Fruit fly (Drosophila melanogaster) whole organism, embryonic: Measurements from ENCODE around the gene CG43168.

Experiments used
- B-H2 ChIP-seq: fragments of 200-800 bp; sonication (Bioruptor generic); optimal IDR thresholded peaks from 2 replicates; lab custom pipeline; 2018; ENCODE audit warnings: missing biosample characterization, mild to moderate bottlenecking, missing genetic modification characterization
- CG10366 ChIP-seq: fragments of 200-800 bp; sonication (Bioruptor generic); IDR thresholded peaks from 2 replicates; pipeline ENCODE4 v1.3.6; 2022; ENCODE audit warnings: missing biosample characterization, missing genetic modification characterization
- CG10543 ChIP-seq: fragments of 200-800 bp; sonication (Bioruptor generic); optimal IDR thresholded peaks from 3 replicates; lab custom pipeline; 2017; ENCODE audit warnings: missing biosample characterization, mild to moderate bottlenecking, missing genetic modification characterization, moderate library complexity
- CG12071 ChIP-seq: fragments of 200-800 bp; sonication (Bioruptor generic); optimal IDR thresholded peaks from 3 replicates; lab custom pipeline; 2018; ENCODE audit warnings: missing biosample characterization, mild to moderate bottlenecking, missing genetic modification characterization
- CG12236 ChIP-seq: fragments of 200-800 bp; sonication (Bioruptor generic); optimal IDR thresholded peaks from 2 replicates; lab custom pipeline; 2016; ENCODE audit warnings: missing biosample characterization, missing genetic modification characterization
- CG14050 ChIP-seq: fragments of 200-800 bp; sonication (Bioruptor generic); IDR thresholded peaks from 3 replicates; pipeline ENCODE4 v1.3.6; 2022; ENCODE audit warnings: missing biosample characterization, missing genetic modification characterization
- CG14710 ChIP-seq: fragments of 200-800 bp; sonication (Bioruptor generic); optimal IDR thresholded peaks from 3 replicates; lab custom pipeline; 2019; ENCODE audit warnings: missing biosample characterization, mild to moderate bottlenecking, missing genetic modification characterization, moderate library complexity
- CG15479 ChIP-seq: fragments of 200-800 bp; sonication (Bioruptor generic); optimal IDR thresholded peaks from 3 replicates; lab custom pipeline; 2019; ENCODE audit warnings: missing biosample characterization, mild to moderate bottlenecking, missing genetic modification characterization, moderate library complexity
- CG15514 ChIP-seq: fragments of 200-800 bp; sonication (Bioruptor generic); optimal IDR thresholded peaks from 3 replicates; lab custom pipeline; 2017; ENCODE audit warnings: missing biosample characterization, missing genetic modification characterization, mild to moderate bottlenecking, moderate library complexity, missing genetic modification reagents
- CG16863 ChIP-seq: fragments of 200-800 bp; sonication (Bioruptor generic); optimal IDR thresholded peaks from 3 replicates; lab custom pipeline; 2016; ENCODE audit warnings: missing biosample characterization, missing genetic modification characterization
- CG17829 ChIP-seq: fragments of 200-800 bp; optimal IDR thresholded peaks from 2 replicates; lab custom pipeline; 2019; ENCODE audit warnings: missing biosample characterization, mild to moderate bottlenecking, missing genetic modification characterization, moderate library complexity
- CG1832 ChIP-seq: fragments of 200-800 bp; sonication (Bioruptor generic); optimal IDR thresholded peaks from 2 replicates; lab custom pipeline; 2017; ENCODE audit warnings: missing biosample characterization, mild to moderate bottlenecking, missing genetic modification characterization, inconsistent platforms
- CG18599 ChIP-seq: fragments of 200-800 bp; sonication (Bioruptor generic); optimal IDR thresholded peaks from 3 replicates; lab custom pipeline; 2017; ENCODE audit warnings: missing biosample characterization, missing genetic modification characterization, mild to moderate bottlenecking, moderate library complexity, missing genetic modification reagents
- CG3281 ChIP-seq: fragments of 200-800 bp; sonication (Bioruptor generic); optimal IDR thresholded peaks from 3 replicates; lab custom pipeline; 2017; ENCODE audit warnings: missing biosample characterization, mild to moderate bottlenecking, missing genetic modification characterization
- CG3726 ChIP-seq: fragments of 200-800 bp; sonication (Bioruptor generic); IDR thresholded peaks from 3 replicates; pipeline ENCODE4, ENCODE4 v1.3.6; 2022; ENCODE audit warnings: missing biosample characterization, missing genetic modification characterization
- CG5180 ChIP-seq: fragments of 200-800 bp; sonication (Bioruptor generic); optimal IDR thresholded peaks from 3 replicates; lab custom pipeline; 2017; ENCODE audit warnings: missing biosample characterization, missing genetic modification characterization, mild to moderate bottlenecking, moderate library complexity, missing genetic modification reagents
- CG6175 ChIP-seq: fragments of 200-800 bp; sonication (Bioruptor generic); IDR thresholded peaks from 3 replicates; pipeline ENCODE4 v1.3.6; 2022; ENCODE audit warnings: missing biosample characterization, missing genetic modification characterization
- CG6689 ChIP-seq: fragments of 200-800 bp; sonication (Bioruptor generic); IDR thresholded peaks from 2 replicates; pipeline ENCODE4 v1.3.6; 2022; ENCODE audit warnings: missing biosample characterization, missing genetic modification characterization
- CG8281 ChIP-seq: fragments of 200-800 bp; sonication (Bioruptor generic); optimal IDR thresholded peaks from 2 replicates; lab custom pipeline; 2018; ENCODE audit warnings: missing biosample characterization, mild to moderate bottlenecking, missing genetic modification characterization, moderate library complexity
- CG8765 ChIP-seq: fragments of 200-800 bp; sonication (Bioruptor generic); IDR thresholded peaks from 2 replicates; pipeline ENCODE4 v1.3.6; 2022; ENCODE audit warnings: missing biosample characterization, missing genetic modification characterization
- CG9876 ChIP-seq: fragments of 200-800 bp; sonication (Bioruptor generic); optimal IDR thresholded peaks from 2 replicates; lab custom pipeline; 2016; ENCODE audit warnings: missing biosample characterization, missing genetic modification characterization
- CHES-1-like ChIP-seq: fragments of 200-800 bp; sonication (Bioruptor generic); optimal IDR thresholded peaks from 2 replicates; lab custom pipeline; 2016; ENCODE audit warnings: missing biosample characterization, missing genetic modification characterization
- Deaf1 ChIP-seq: fragments of 200-800 bp; optimal IDR thresholded peaks from 3 replicates; lab custom pipeline; 2019; ENCODE audit warnings: missing biosample characterization, mild to moderate bottlenecking, missing genetic modification characterization, moderate library complexity
- Hr3 ChIP-seq: fragments of 200-800 bp; sonication (Bioruptor generic); optimal IDR thresholded peaks from 3 replicates; lab custom pipeline; 2016; ENCODE audit warnings: missing biosample characterization, missing genetic modification characterization
- Lpt ChIP-seq: fragments of >200 bp; optimal IDR thresholded peaks from 2 replicates; lab custom pipeline; 2018; ENCODE audit warnings: missing biosample characterization, missing genetic modification characterization
- MBD-R2 ChIP-seq: fragments of 200-800 bp; sonication (Bioruptor generic); IDR thresholded peaks from 2 replicates; pipeline ENCODE4 v1.3.6; 2022; ENCODE audit warnings: missing biosample characterization, missing genetic modification characterization
- Mad ChIP-seq: fragments of 200-800 bp; sonication (Bioruptor generic); optimal IDR thresholded peaks from 2 replicates; lab custom pipeline; 2016; ENCODE audit warnings: missing biosample characterization, missing genetic modification characterization
- NK7.1 ChIP-seq: fragments of 200-800 bp; sonication (Bioruptor generic); optimal IDR thresholded peaks from 3 replicates; lab custom pipeline; 2016; ENCODE audit warnings: missing biosample characterization, missing genetic modification characterization
- Neu2 ChIP-seq: fragments of 200-800 bp; sonication (Bioruptor generic); optimal IDR thresholded peaks from 3 replicates; lab custom pipeline; 2016; ENCODE audit warnings: missing biosample characterization, missing genetic modification characterization, borderline replicate concordance
- aop ChIP-seq: fragments of 200-800 bp; sonication (Bioruptor generic); IDR thresholded peaks from 2 replicates; pipeline ENCODE4 v1.3.6; 2022; ENCODE audit warnings: missing biosample characterization, missing genetic modification characterization
- bab2 ChIP-seq: fragments of 200-800 bp; sonication (Bioruptor generic); optimal IDR thresholded peaks from 2 replicates; lab custom pipeline; 2016; ENCODE audit warnings: missing biosample characterization, missing genetic modification characterization
- br ChIP-seq: fragments of >200 bp; optimal IDR thresholded peaks from 2 replicates; lab custom pipeline; 2017
- crc ChIP-seq: fragments of 200-800 bp; sonication (Bioruptor generic); optimal IDR thresholded peaks from 2 replicates; lab custom pipeline; 2016; ENCODE audit warnings: missing biosample characterization, missing genetic modification characterization
- fd102C ChIP-seq: fragments of 200-800 bp; sonication (Bioruptor generic); optimal IDR thresholded peaks from 2 replicates; lab custom pipeline; 2018; ENCODE audit warnings: missing biosample characterization, mild to moderate bottlenecking, missing genetic modification characterization, moderate library complexity
- grn ChIP-seq: fragments of 200-800 bp; sonication (Bioruptor generic); optimal IDR thresholded peaks from 3 replicates; lab custom pipeline; 2017; ENCODE audit warnings: missing biosample characterization, missing genetic modification characterization
- gsb ChIP-seq: fragments of 200-800 bp; sonication (Bioruptor generic); IDR thresholded peaks from 2 replicates; pipeline ENCODE4 v1.3.6; 2022; ENCODE audit warnings: missing biosample characterization, missing genetic modification characterization
- gsb-n ChIP-seq: fragments of 200-800 bp; sonication (Bioruptor generic); optimal IDR thresholded peaks from 3 replicates; lab custom pipeline; 2018; ENCODE audit warnings: missing biosample characterization, mild to moderate bottlenecking, missing genetic modification characterization
- hb ChIP-seq: fragments of 200-800 bp; sonication (Bioruptor generic); IDR thresholded peaks from 3 replicates; pipeline ENCODE4 v1.3.6; 2022; ENCODE audit warnings: missing biosample characterization, missing genetic modification characterization; ENCODE audit not compliant: partially characterized antibody
- hbn ChIP-seq: fragments of 200-800 bp; sonication (Bioruptor generic); IDR thresholded peaks from 2 replicates; pipeline ENCODE4 v1.3.6; 2022; ENCODE audit warnings: missing biosample characterization, missing genetic modification characterization; ENCODE audit not compliant: partially characterized antibody
- kah ChIP-seq: fragments of 200-800 bp; sonication (Bioruptor generic); optimal IDR thresholded peaks from 2 replicates; lab custom pipeline; 2018; ENCODE audit warnings: missing biosample characterization, mild to moderate bottlenecking, missing genetic modification characterization
- mirr ChIP-seq: fragments of 200-800 bp; sonication (Bioruptor generic); optimal IDR thresholded peaks from 3 replicates; lab custom pipeline; 2018; ENCODE audit warnings: missing biosample characterization, mild to moderate bottlenecking, missing genetic modification characterization
- pb ChIP-seq: fragments of 200-800 bp; sonication (Bioruptor generic); optimal IDR thresholded peaks from 3 replicates; lab custom pipeline; 2016; ENCODE audit warnings: missing biosample characterization, missing genetic modification characterization
- phol ChIP-seq: fragments of 200-800 bp; sonication (Bioruptor generic); optimal IDR thresholded peaks from 3 replicates; lab custom pipeline; 2018; ENCODE audit warnings: missing biosample characterization, mild to moderate bottlenecking, missing genetic modification characterization, moderate library complexity
- prd ChIP-seq, 3 experiments: fragments of >200 bp in 2 of 3; fragments of 200-800 bp in 1 of 3; sonication (Bioruptor generic) in 1 of 3; optimal IDR thresholded peaks in 2 of 3; IDR thresholded peaks in 1 of 3; 2 replicates in 2 of 3; 3 replicates in 1 of 3; pipeline versions ENCODE4 v1.3.6 to Lab custom; 2017 to 2022; ENCODE audit warnings: missing biosample characterization in 1 of 3, missing genetic modification characterization in 1 of 3
- rib ChIP-seq: fragments of 200-800 bp; sonication (Bioruptor generic); IDR thresholded peaks from 2 replicates; pipeline ENCODE4 v1.3.6; 2022; ENCODE audit warnings: missing biosample characterization, missing genetic modification characterization
- seq ChIP-seq: fragments of 200-800 bp; sonication (Bioruptor generic); IDR thresholded peaks from 2 replicates; pipeline ENCODE4 v1.3.6; 2022; ENCODE audit warnings: missing biosample characterization, missing genetic modification characterization
- sna ChIP-seq: fragments of 200-800 bp; sonication (Bioruptor generic); IDR thresholded peaks from 2 replicates; pipeline ENCODE4 v1.3.6; 2022; ENCODE audit warnings: missing biosample characterization, missing genetic modification characterization; ENCODE audit not compliant: partially characterized antibody
- stwl ChIP-seq: fragments of 200-800 bp; sonication (Bioruptor generic); optimal IDR thresholded peaks from 3 replicates; lab custom pipeline; 2018; ENCODE audit warnings: missing biosample characterization, mild to moderate bottlenecking, missing genetic modification characterization, moderate library complexity

Gene CG43168

dm6 chr3L:6262644-6263404 is 12.8 kb upstream of the CG43168 start, which contains the start of gene Ldh (continued):
- TF ChIP-seq CG16863 (GFP tag; lab: Kevin White, UChicago) (peak; percentile 80), CG6689 (GFP tag; lab: Robert Waterston, UW) (peak; percentile 95), kah (GFP tag; lab: Kevin White, UChicago) (peak; percentile 84), Hr3 (peak; percentile 92), phol (peak; percentile 96), rib (GFP tag; lab: Robert Waterston, UW) (peak; percentile 63; the same call in 1 of the 2 replicates), CG9876 (no peak), bab2 (GFP tag; lab: Kevin White, UChicago) (peak; percentile 90), Deaf1 (tag; lab: Kevin White, UChicago) (peak; percentile 81), gsb (peak; percentile 79), CG3726 (peak; percentile 88), aop (no peak), CG1832 (GFP tag; lab: Kevin White, UChicago) (peak; percentile 50), CG12236 (GFP tag; lab: Kevin White, UChicago) (peak; percentile 59), br (no peak), fd102C (GFP tag; lab: Kevin White, UChicago) (peak; percentile 88), mirr (peak; percentile 63), CG15514 (GFP tag; lab: Kevin White, UChicago) (peak; percentile 80), Neu2 (GFP tag; lab: Kevin White, UChicago) (peak; percentile 4), CG3281 (GFP tag; lab: Kevin White, UChicago) (peak; percentile 93), CG14710 (peak; percentile 97), crc (GFP tag; lab: Kevin White, UChicago) (peak; percentile 63), hb (no peak), CG8281 (tag; lab: Kevin White, UChicago) (peak; percentile 89), CG8765 (peak; percentile 85), CHES-1-like (GFP tag; lab: Kevin White, UChicago) (peak; percentile 55), stwl (peak; percentile 75), Mad (GFP tag; lab: Kevin White, UChicago) (peak; percentile 86), CG12071 (GFP tag; lab: Kevin White, UChicago) (peak; percentile 89), CG14050 (GFP tag; lab: Robert Waterston, UW) (peak; percentile 88), hbn (GFP tag; lab: Robert Waterston, UW) (no peak), gsb-n (tag; lab: Kevin White, UChicago) (peak; percentile 97), seq (GFP tag; lab: Robert Waterston, UW) (peak; percentile 89), CG10543 (GFP tag; lab: Kevin White, UChicago) (peak; percentile 96), pb (GFP tag; lab: Kevin White, UChicago) (peak; percentile 64), sna (GFP tag; lab: Robert Waterston, UW) (no peak), MBD-R2 (GFP tag; lab: Robert Waterston, UW) (peak; percentile 56; the same call in 1 of the 2 replicates), CG6175 (GFP tag; lab: Robert Waterston, UW) (peak; percentile 55; the same call in 1 of the 3 replicates), NK7.1 (peak; percentile 78), CG18599 (GFP tag; lab: Kevin White, UChicago) (peak; percentile 98), prd (optimal IDR thresholded peaks at IDR 0.05; lab: Kevin White, UChicago) (no peak), prd (GFP tag; IDR thresholded peaks at IDR 0.05; lab: Robert Waterston, UW) (peak; percentile 93), grn (peak; percentile 67), Lpt (no peak), CG5180 (GFP tag; lab: Kevin White, UChicago) (peak; percentile 83), CG17829 (tag; lab: Kevin White, UChicago) (peak; percentile 98), CG10366 (GFP tag; lab: Robert Waterston, UW) (peak; percentile 86), B-H2 (GFP tag; lab: Kevin White, UChicago) (peak; percentile 95), CG15479 (peak; percentile 90)
